Worm (Caenorhabditis elegans): ENCODE results near the gene srh-4.

DNA sequence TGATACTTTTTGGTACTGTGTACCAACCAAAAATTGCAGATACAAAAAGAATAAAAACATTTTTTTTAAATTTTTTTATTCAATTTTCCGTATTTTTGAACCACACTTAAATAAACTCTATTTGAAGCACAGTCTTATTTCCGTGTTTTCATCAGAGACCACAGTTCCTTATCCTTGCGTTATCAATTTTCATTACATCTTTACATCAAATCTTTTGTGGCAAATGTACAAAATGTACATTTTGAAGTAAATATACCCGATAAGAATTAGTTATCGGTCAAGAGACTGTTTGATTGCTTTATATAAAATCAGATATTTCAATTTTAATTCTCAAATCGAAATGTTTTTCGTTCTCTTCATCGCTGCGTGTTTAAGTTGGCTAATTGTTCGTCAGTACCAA lies 12.0 kb downstream of the srh-4 start, which contains the start of gene cyp-35A3:
- TF ChIP-seq madf-9 (GFP tag; conservative IDR thresholded peaks at IDR 0.05) (no peak), ceh-20 (GFP tag; IDR thresholded peaks at IDR 0.05) (no peak), nhr-6 (tag; optimal IDR thresholded peaks at IDR 0.05) (no peak), egl-27 (tag; optimal IDR thresholded peaks at IDR 0.05) (no peak), spr-1 (tag; optimal IDR thresholded peaks at IDR 0.05) (no peak), dmd-9 (GFP tag; IDR thresholded peaks at IDR 0.05) (no peak), R02D3.7 (tag; optimal IDR thresholded peaks at IDR 0.05) (no peak), mdt-29 (GFP tag; IDR thresholded peaks at IDR 0.05) (no peak), mxl-2 (GFP tag; conservative IDR thresholded peaks at IDR 0.05) (no peak), nhr-76 (tag; optimal IDR thresholded peaks at IDR 0.05) (no peak), nhr-11 (tag; optimal IDR thresholded peaks at IDR 0.05) (no peak)
